Fruit fly (Drosophila melanogaster): Measurements from ENCODE around the gene CG17490.

DNA sequence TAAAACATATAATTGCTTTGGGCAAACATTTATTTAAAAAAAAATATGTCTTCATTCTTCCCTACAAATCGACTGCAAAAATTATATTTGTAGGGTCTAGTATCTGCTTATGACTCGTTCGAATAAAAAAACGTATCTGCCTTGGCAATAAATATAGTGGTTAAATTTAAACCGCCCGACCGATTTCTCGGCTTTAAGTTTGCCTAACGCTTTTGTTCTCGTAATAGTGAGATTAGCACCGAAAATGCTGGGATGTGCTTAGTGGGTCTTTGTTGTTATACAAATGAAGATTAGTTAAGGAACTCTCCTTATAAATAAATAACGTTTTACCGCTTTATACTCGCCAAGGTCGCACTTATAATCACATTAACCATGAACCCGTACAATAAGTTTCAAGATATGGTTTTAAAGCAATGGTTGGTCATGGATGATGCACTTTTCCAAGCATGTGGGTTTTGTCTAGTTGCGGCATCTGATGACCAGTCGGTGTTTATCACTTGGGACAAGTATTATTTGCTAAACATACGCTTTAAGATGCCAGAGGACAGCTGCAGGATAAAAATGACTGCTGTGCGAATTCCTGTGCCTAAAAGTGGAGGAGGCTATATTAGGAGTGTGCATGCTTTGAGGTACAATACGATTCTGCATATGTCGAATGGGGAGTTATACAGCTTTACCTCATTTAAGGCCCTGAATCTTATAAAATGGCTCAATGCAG, 631 bp downstream of the CG17490 start:
- TF ChIP-seq toe (GFP tag; optimal IDR thresholded peaks at IDR 0.05) (no peak), ovo (GFP tag; optimal IDR thresholded peaks at IDR 0.05) (no peak), Hr96 (GFP tag; optimal IDR thresholded peaks at IDR 0.05) (no peak), CG14711 (tag; optimal IDR thresholded peaks at IDR 0.05) (no peak), CG7101 (tag; optimal IDR thresholded peaks at IDR 0.05) (no peak), CG12768 (GFP tag; optimal IDR thresholded peaks at IDR 0.05) (no peak), tj (GFP tag; optimal IDR thresholded peaks at IDR 0.05) (no peak), pad (GFP tag; optimal IDR thresholded peaks at IDR 0.05) (no peak), cic (GFP tag; optimal IDR thresholded peaks at IDR 0.05) (no peak), CG11617 (GFP tag; optimal IDR thresholded peaks at IDR 0.05) (no peak)

Measured in whole organism, adult.